Fruit fly (Drosophila melanogaster): ENCODE results near the gene CG12746.

Gene CG12746

dm6 chr3R:5572900-5573665 is 8.4 kb downstream of the CG12746 start:
- TF ChIP-seq Sox14 (GFP tag; optimal IDR thresholded peaks at IDR 0.05) (no peak), eg (GFP tag; IDR thresholded peaks at IDR 0.05) (no peak), ss (GFP tag; optimal IDR thresholded peaks at IDR 0.05) (no peak), CG4318 (GFP tag; optimal IDR thresholded peaks at IDR 0.05) (no peak), Hr38 (GFP tag; optimal IDR thresholded peaks at IDR 0.05) (no peak), Eip78C (GFP tag) (peak; percentile 66), Hr4 (GFP tag; optimal IDR thresholded peaks at IDR 0.05) (peak; percentile 25), Eip75B (GFP tag; optimal IDR thresholded peaks at IDR 0.05) (no peak), CG10631 (GFP tag; optimal IDR thresholded peaks at IDR 0.05) (peak; percentile 4), Ets21C (GFP tag; optimal IDR thresholded peaks at IDR 0.05) (no peak), CG31627 (GFP tag; optimal IDR thresholded peaks at IDR 0.05) (peak; percentile 19), CG8119 (GFP tag; IDR thresholded peaks at IDR 0.05) (0 out of 3 replicates have a peak, but pooled peaks have one; percentile 31), Hr39 (GFP tag; optimal IDR thresholded peaks at IDR 0.05) (no peak), Blimp-1 (GFP tag; optimal IDR thresholded peaks at IDR 0.05) (no peak), esn (GFP tag; optimal IDR thresholded peaks at IDR 0.05) (peak; percentile 22), Smox (GFP tag; optimal IDR thresholded peaks at IDR 0.05) (no peak), vri (GFP tag; optimal IDR thresholded peaks at IDR 0.05) (no peak), CG3919 (GFP tag; optimal IDR thresholded peaks at IDR 0.05) (peak; percentile 9), CG1621 (tag; optimal IDR thresholded peaks at IDR 0.05) (no peak), CG6808 (GFP tag; optimal IDR thresholded peaks at IDR 0.05) (no peak), Sox102F (GFP tag; optimal IDR thresholded peaks at IDR 0.05) (no peak), cyc (GFP tag; optimal IDR thresholded peaks at IDR 0.05) (no peak), svp (GFP tag) (peak; percentile 53), CG32006 (GFP tag; optimal IDR thresholded peaks at IDR 0.05) (no peak), CG15336 (GFP tag; IDR thresholded peaks at IDR 0.05) (no peak; the same call in 1 of the 2 replicates), CG3032 (tag; optimal IDR thresholded peaks at IDR 0.05) (no peak), CG6792 (GFP tag; optimal IDR thresholded peaks at IDR 0.05) (no peak), CG8632 (GFP tag; optimal IDR thresholded peaks at IDR 0.05) (no peak), CG6163 (GFP tag; IDR thresholded peaks at IDR 0.05) (no peak), fd85E (GFP tag; optimal IDR thresholded peaks at IDR 0.05) (no peak), achi (GFP tag; optimal IDR thresholded peaks at IDR 0.05) (peak; percentile 7), OdsH (GFP tag; optimal IDR thresholded peaks at IDR 0.05) (peak; percentile 17), Eip93F (GFP tag; optimal IDR thresholded peaks at IDR 0.05) (no peak), Met (GFP tag; optimal IDR thresholded peaks at IDR 0.05) (peak; percentile 3), CG34406 (GFP tag; optimal IDR thresholded peaks at IDR 0.05) (no peak), lz (GFP tag; optimal IDR thresholded peaks at IDR 0.05) (peak; percentile 23), CG11902 (GFP tag; optimal IDR thresholded peaks at IDR 0.05) (no peak), topi (GFP tag; optimal IDR thresholded peaks at IDR 0.05) (peak; percentile 26), CG6854 (GFP tag; optimal IDR thresholded peaks at IDR 0.05) (no peak), fkh (GFP tag; optimal IDR thresholded peaks at IDR 0.05) (no peak), CG6276 (GFP tag; optimal IDR thresholded peaks at IDR 0.05) (no peak), CG11762 (GFP tag; optimal IDR thresholded peaks at IDR 0.05; ENCODE audit: insufficient read depth) (no peak), CG11294 (GFP tag; IDR thresholded peaks at IDR 0.05) (no peak), CG7368 (GFP tag; optimal IDR thresholded peaks at IDR 0.05) (no peak)

Data from whole organism, prepupa.